Worm (Caenorhabditis elegans) whole organism, L3 larva: Measurements from ENCODE around the gene F13E6.1.
A peak's percentile ranks its signal among the peaks of the same experiment; 100 is the strongest.

ENCODE experiments used
- R02D3.7 ChIP-seq: fragments of 150-350 bp; optimal IDR thresholded peaks from 2 replicates; lab custom pipeline; 2014; ENCODE audit warnings: missing biosample characterization, missing genetic modification characterization
- ZK546.5 ChIP-seq: sonication (generic microtip); optimal IDR thresholded peaks from 2 replicates; lab custom pipeline; 2017; ENCODE audit warnings: missing biosample characterization, missing genetic modification characterization
- aly-2 ChIP-seq: fragments of 150-350 bp; optimal IDR thresholded peaks from 2 replicates; lab custom pipeline; 2014; ENCODE audit warnings: missing biosample characterization, missing genetic modification characterization
- ama-1 ChIP-seq: fragments of 150-350 bp; optimal IDR thresholded peaks from 2 replicates; lab custom pipeline; 2018
- ceh-28 ChIP-seq: fragments of 150-350 bp; optimal IDR thresholded peaks from 2 replicates; lab custom pipeline; 2014; ENCODE audit warnings: missing biosample characterization, missing genetic modification reagents, missing genetic modification characterization
- ceh-82 ChIP-seq: fragments of 150-350 bp; optimal IDR thresholded peaks from 2 replicates; lab custom pipeline; 2014; ENCODE audit warnings: missing biosample characterization, missing genetic modification characterization
- ceh-9 ChIP-seq: sonication (generic microtip); optimal IDR thresholded peaks from 2 replicates; lab custom pipeline; 2018; ENCODE audit warnings: missing biosample characterization, missing genetic modification characterization
- daf-12 ChIP-seq: fragments of 150-350 bp; optimal IDR thresholded peaks from 2 replicates; lab custom pipeline; 2014; ENCODE audit warnings: missing biosample characterization, missing genetic modification reagents, missing genetic modification characterization
- egl-27 ChIP-seq: sonication (generic microtip); optimal IDR thresholded peaks from 4 replicates; lab custom pipeline; 2017; ENCODE audit warnings: missing biosample characterization, missing genetic modification reagents, missing genetic modification characterization
- egl-5 ChIP-seq: fragments of 150-350 bp; optimal IDR thresholded peaks from 2 replicates; lab custom pipeline; 2017; ENCODE audit warnings: missing biosample characterization, missing genetic modification reagents, missing genetic modification characterization, inconsistent platforms
- elt-1 ChIP-seq: fragments of 150-350 bp; optimal IDR thresholded peaks from 2 replicates; lab custom pipeline; 2014; ENCODE audit warnings: missing biosample characterization, missing genetic modification characterization
- elt-2 ChIP-seq: sonication (generic microtip); optimal IDR thresholded peaks from 2 replicates; lab custom pipeline; 2016; ENCODE audit warnings: missing genetic modification reagents, mild to moderate bottlenecking, missing genetic modification characterization, missing compliant biosample characterization
- elt-3 ChIP-seq, 3 experiments: fragments of 150-350 bp in 1 of 3; sonication (generic microtip) in 2 of 3; optimal IDR thresholded peaks; 2 replicates in 2 of 3; 4 replicates in 1 of 3; lab custom pipeline; 2014 to 2017; ENCODE audit warnings: missing biosample characterization in 3 of 3, missing genetic modification characterization in 3 of 3
- eor-1 ChIP-seq, 2 experiments: fragments of 150-350 bp; optimal IDR thresholded peaks; 2 replicates each; lab custom pipeline; 2014 to 2018; ENCODE audit warnings: missing biosample characterization in 2 of 2, missing genetic modification characterization in 2 of 2
- fkh-10 ChIP-seq: sonication (generic microtip); optimal IDR thresholded peaks from 2 replicates; lab custom pipeline; 2017; ENCODE audit warnings: missing biosample characterization, missing genetic modification reagents, missing genetic modification characterization
- fos-1 ChIP-seq: fragments of 150-350 bp; optimal IDR thresholded peaks from 2 replicates; lab custom pipeline; 2014; ENCODE audit warnings: missing biosample characterization, missing genetic modification characterization
- hmg-11 ChIP-seq: sonication (generic microtip); optimal IDR thresholded peaks from 2 replicates; lab custom pipeline; 2016; ENCODE audit warnings: missing genetic modification characterization, missing compliant biosample characterization
- jun-1 ChIP-seq: fragments of 150-350 bp; optimal IDR thresholded peaks from 2 replicates; lab custom pipeline; 2014; ENCODE audit warnings: missing biosample characterization, missing genetic modification reagents, missing genetic modification characterization
- lin-39 ChIP-seq: fragments of 150-350 bp; optimal IDR thresholded peaks from 2 replicates; lab custom pipeline; 2018; ENCODE audit warnings: missing biosample characterization, missing genetic modification reagents, missing genetic modification characterization
- lsy-12 ChIP-seq: sonication (generic microtip); optimal IDR thresholded peaks from 2 replicates; lab custom pipeline; 2016; ENCODE audit warnings: mild to moderate bottlenecking, missing genetic modification characterization, missing compliant biosample characterization
- mdl-1 ChIP-seq: fragments of 150-350 bp; optimal IDR thresholded peaks from 2 replicates; lab custom pipeline; 2014; ENCODE audit warnings: missing biosample characterization, missing genetic modification characterization
- mml-1 ChIP-seq: fragments of 150-350 bp; sonication (generic microtip); optimal IDR thresholded peaks from 3 replicates; lab custom pipeline; 2014; ENCODE audit warnings: missing biosample characterization, missing genetic modification characterization
- nfya-1 ChIP-seq: sonication (generic microtip); optimal IDR thresholded peaks from 2 replicates; lab custom pipeline; 2017; ENCODE audit warnings: missing genetic modification characterization, mild to moderate bottlenecking, missing compliant biosample characterization, antibody characterized with exemption, moderate library complexity; ENCODE audit not compliant: insufficient read depth
- nhr-11 ChIP-seq: fragments of 150-350 bp; optimal IDR thresholded peaks from 2 replicates; lab custom pipeline; 2014; ENCODE audit warnings: missing biosample characterization, missing genetic modification characterization
- nhr-12 ChIP-seq: fragments of 150-350 bp; optimal IDR thresholded peaks from 2 replicates; lab custom pipeline; 2014; ENCODE audit warnings: missing biosample characterization, missing genetic modification characterization
- nhr-23 ChIP-seq: fragments of 150-350 bp; optimal IDR thresholded peaks from 2 replicates; lab custom pipeline; 2014; ENCODE audit warnings: missing biosample characterization, missing genetic modification reagents, missing genetic modification characterization
- nhr-237 ChIP-seq: fragments of 150-350 bp; optimal IDR thresholded peaks from 2 replicates; lab custom pipeline; 2014; ENCODE audit warnings: missing biosample characterization, missing genetic modification characterization
- nhr-25 ChIP-seq: sonication (generic microtip); optimal IDR thresholded peaks from 2 replicates; lab custom pipeline; 2017; ENCODE audit warnings: missing biosample characterization, missing genetic modification characterization
- nhr-28 ChIP-seq: fragments of 150-350 bp; optimal IDR thresholded peaks from 2 replicates; lab custom pipeline; 2014; ENCODE audit warnings: missing biosample characterization, missing genetic modification characterization
- nhr-43 ChIP-seq: sonication (generic microtip); optimal IDR thresholded peaks from 2 replicates; lab custom pipeline; 2016; ENCODE audit warnings: mild to moderate bottlenecking, missing genetic modification characterization, missing compliant biosample characterization; ENCODE audit not compliant: poor library complexity, severe bottlenecking
- nhr-67 ChIP-seq: fragments of 150-350 bp; optimal IDR thresholded peaks from 2 replicates; lab custom pipeline; 2014; ENCODE audit warnings: missing biosample characterization, missing genetic modification characterization
- nhr-76 ChIP-seq: fragments of 150-350 bp; sonication (generic microtip); optimal IDR thresholded peaks from 5 replicates; lab custom pipeline; 2014; ENCODE audit warnings: missing biosample characterization, missing genetic modification characterization
- pha-4 ChIP-seq: fragments of 150-350 bp; optimal IDR thresholded peaks from 2 replicates; lab custom pipeline; 2014; ENCODE audit warnings: missing biosample characterization, missing genetic modification reagents, missing genetic modification characterization
- pqm-1 ChIP-seq: fragments of 150-350 bp; optimal IDR thresholded peaks from 2 replicates; lab custom pipeline; 2017; ENCODE audit warnings: missing biosample characterization, missing genetic modification characterization, inconsistent platforms
- sea-2 ChIP-seq: fragments of 150-350 bp; sonication (generic microtip); optimal IDR thresholded peaks from 4 replicates; lab custom pipeline; 2014; ENCODE audit warnings: missing biosample characterization, missing genetic modification reagents, missing genetic modification characterization
- snpc-4 ChIP-seq: fragments of 150-350 bp; optimal IDR thresholded peaks from 2 replicates; lab custom pipeline; 2014; ENCODE audit warnings: missing biosample characterization, missing genetic modification characterization
- tbx-2 ChIP-seq: sonication (generic microtip); optimal IDR thresholded peaks from 2 replicates; lab custom pipeline; 2016; ENCODE audit warnings: mild to moderate bottlenecking, missing genetic modification characterization, missing compliant biosample characterization
- unc-39 ChIP-seq: sonication (generic microtip); optimal IDR thresholded peaks from 4 replicates; lab custom pipeline; 2017; ENCODE audit warnings: missing biosample characterization, missing genetic modification characterization
- unc-62 ChIP-seq: fragments of 150-350 bp; sonication (generic microtip); optimal IDR thresholded peaks from 4 replicates; lab custom pipeline; 2014; ENCODE audit warnings: missing biosample characterization, missing genetic modification reagents, missing genetic modification characterization
- zag-1 ChIP-seq: fragments of 150-350 bp; optimal IDR thresholded peaks from 2 replicates; lab custom pipeline; 2014; ENCODE audit warnings: missing biosample characterization, missing genetic modification characterization
- ztf-11 ChIP-seq: fragments of 150-350 bp; optimal IDR thresholded peaks from 2 replicates; lab custom pipeline; 2014; ENCODE audit warnings: missing biosample characterization, missing genetic modification characterization
- ztf-4 ChIP-seq: fragments of 150-350 bp; optimal IDR thresholded peaks from 2 replicates; lab custom pipeline; 2014; ENCODE audit warnings: missing biosample characterization, missing genetic modification characterization

F13E6.1 gene

ce11 chrX:10686487-10686886 is 9.6 kb upstream of the F13E6.1 start:
- peak; percentile 13 for TF ChIP-seq nhr-43 (tag; lab: Kevin White, UChicago)
- peak; percentile 3 for TF ChIP-seq ceh-28 (tag; lab: Kevin White, UChicago)
- TF ChIP-seq nhr-76 (tag; lab: Kevin White, UChicago): no peak
- TF ChIP-seq nhr-23: peak; percentile 69
- peak; percentile 54 for TF ChIP-seq nhr-25 (tag; lab: Kevin White, UChicago)
- TF ChIP-seq jun-1 (tag; lab: Kevin White, UChicago): peak; percentile 45
- no peak for TF ChIP-seq zag-1
- TF ChIP-seq lsy-12: peak; percentile 31

ce11 chrX:10684533-10684932 is 7.6 kb upstream of the F13E6.1 start:
- TF ChIP-seq nhr-67 (tag; lab: Kevin White, UChicago) (no peak), lin-39 (tag; lab: Kevin White, UChicago) (peak; percentile 41), fos-1 (tag; lab: Kevin White, UChicago) (no peak), egl-5 (tag; lab: Kevin White, UChicago) (peak; percentile 94), ceh-28 (tag; lab: Kevin White, UChicago) (peak; percentile 89), unc-62 (GFP tag; lab: Kevin White, UChicago) (peak; percentile 49), ZK546.5 (tag; lab: Kevin White, UChicago) (no peak), hmg-11 (tag; lab: Kevin White, UChicago) (peak; percentile 38), nfya-1 (tag; lab: Kevin White, UChicago) (peak; percentile 55), pqm-1 (peak; percentile 47), lsy-12 (peak; percentile 45), nhr-12 (tag; lab: Kevin White, UChicago) (no peak), jun-1 (tag; lab: Kevin White, UChicago) (peak; percentile 18), pha-4 (tag; lab: Kevin White, UChicago) (peak; percentile 66), elt-2 (tag; lab: Kevin White, UChicago) (peak; percentile 54), R02D3.7 (no peak), mdl-1 (tag; lab: Kevin White, UChicago) (peak; percentile 1), nhr-25 (tag; lab: Kevin White, UChicago) (peak; percentile 85), nhr-43 (tag; lab: Kevin White, UChicago) (peak; percentile 45), snpc-4 (tag; lab: Kevin White, UChicago) (peak; percentile 55), elt-3 (tag; optimal IDR thresholded peaks at IDR 0.05; lab: Kevin White, UChicago) (peak in 1 of 3 experiments; percentile 10), nhr-23 (peak; percentile 83)
- TF ChIP-seq, all 47 proteins: peak for 17

- TF ChIP-seq snpc-4 (tag; lab: Kevin White, UChicago) (no peak), ceh-28 (tag; lab: Kevin White, UChicago) (no peak), elt-3 (tag; optimal IDR thresholded peaks at IDR 0.05; lab: Kevin White, UChicago) (no peak), nhr-25 (tag; lab: Kevin White, UChicago) (no peak), eor-1 (tag; optimal IDR thresholded peaks at IDR 0.05; lab: Kevin White, UChicago) (no peak), R02D3.7 (no peak)
These were observed 4.8 kb upstream of the F13E6.1 start, which contains the start of gene phf-31 for ce11 chrX:10681698-10682097. phf-31 (plus strand) TSS chrX:10681998.

DNA sequence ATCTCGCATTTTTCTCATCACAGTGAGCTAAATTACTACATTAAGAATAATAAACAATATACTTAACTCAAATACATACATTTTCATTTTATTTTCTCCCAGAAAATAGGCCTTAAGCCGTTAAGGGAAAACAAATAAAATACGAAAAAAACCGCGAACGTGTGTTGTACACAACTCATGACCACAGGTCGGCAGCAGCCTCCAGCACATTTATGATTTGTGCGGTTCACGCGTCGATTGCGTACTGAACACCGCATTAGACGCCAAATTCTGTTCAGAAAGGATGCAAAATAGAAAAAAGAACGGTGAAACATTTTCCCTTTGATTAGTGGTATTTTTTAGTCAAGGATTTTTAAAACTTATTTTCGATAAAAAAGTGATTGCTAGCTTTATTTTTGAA is 2.3 kb upstream of the F13E6.1 start:
- TF ChIP-seq nhr-43 (tag; lab: Kevin White, UChicago): no peak
- TF ChIP-seq fos-1 (tag; lab: Kevin White, UChicago): no peak
- no peak for TF ChIP-seq daf-12 (tag; lab: Kevin White, UChicago)
- TF ChIP-seq sea-2 (GFP tag; lab: Kevin White, UChicago): no peak
- TF ChIP-seq jun-1 (tag; lab: Kevin White, UChicago): peak; percentile 3
- no peak for TF ChIP-seq ceh-9
- no peak for TF ChIP-seq ZK546.5 (tag; lab: Kevin White, UChicago)
- peak; percentile 52 for TF ChIP-seq elt-2 (tag; lab: Kevin White, UChicago)
- TF ChIP-seq lsy-12: no peak
- TF ChIP-seq nhr-12 (tag; lab: Kevin White, UChicago): no peak
- no peak for TF ChIP-seq fkh-10
- no peak for TF ChIP-seq unc-39 (tag; lab: Kevin White, UChicago)
- TF ChIP-seq nhr-11 (tag; lab: Kevin White, UChicago): no peak
- no peak for TF ChIP-seq ztf-11 (tag; lab: Kevin White, UChicago)
- TF ChIP-seq tbx-2 (tag; lab: Kevin White, UChicago): no peak
- no peak for TF ChIP-seq ceh-28 (tag; lab: Kevin White, UChicago)
- no peak for TF ChIP-seq nhr-76 (tag; lab: Kevin White, UChicago)
- TF ChIP-seq hmg-11 (tag; lab: Kevin White, UChicago): peak; percentile 50
- TF ChIP-seq ceh-82 (tag; lab: Kevin White, UChicago): no peak
- TF ChIP-seq nhr-237 (tag; lab: Kevin White, UChicago): no peak
- TF ChIP-seq mml-1 (tag; lab: Kevin White, UChicago): no peak
- TF ChIP-seq R02D3.7: no peak
- TF ChIP-seq elt-1 (tag; lab: Kevin White, UChicago): no peak
- TF ChIP-seq pha-4 (tag; lab: Kevin White, UChicago): peak; percentile 97
- no peak for TF ChIP-seq ztf-4 (tag; lab: Kevin White, UChicago)
- peak; percentile 10 for TF ChIP-seq nhr-23
- TF ChIP-seq lin-39 (tag; lab: Kevin White, UChicago): peak; percentile 46
- TF ChIP-seq pqm-1: peak; percentile 15
- no peak for TF ChIP-seq zag-1
- no peak for TF ChIP-seq nhr-25 (tag; lab: Kevin White, UChicago)
- TF ChIP-seq unc-62 (GFP tag; lab: Kevin White, UChicago): no peak
- TF ChIP-seq elt-3 (tag; optimal IDR thresholded peaks at IDR 0.05; lab: Kevin White, UChicago): no peak
- no peak for TF ChIP-seq egl-27
- no peak for TF ChIP-seq nhr-28 (tag; lab: Kevin White, UChicago)
- TF ChIP-seq aly-2 (tag; lab: Kevin White, UChicago): no peak
- no peak for TF ChIP-seq ama-1
